Fruit fly (Drosophila melanogaster): ENCODE results near the gene CG8031.

dm6 chr3R:12974447-12974846 is 36.7 kb downstream of the CG8031 start:
- TF ChIP-seq usp (GFP tag; optimal IDR thresholded peaks at IDR 0.05) (no peak), Dll (optimal IDR thresholded peaks at IDR 0.05) (no peak), psq (optimal IDR thresholded peaks at IDR 0.05) (no peak), CG8478 (optimal IDR thresholded peaks at IDR 0.05) (no peak), EcR (GFP tag; optimal IDR thresholded peaks at IDR 0.05) (no peak)
